Worm (Caenorhabditis elegans): ENCODE results near the gene Y54G2A.45.

Gene Y54G2A.45

ce11 chrIV:2801004-2801403, 4.7 kb upstream of the Y54G2A.45 start (continued):
- TF ChIP-seq ekl-4 (GFP tag; IDR thresholded peaks at IDR 0.05): no peak
- TF ChIP-seq lir-1 (GFP tag; conservative IDR thresholded peaks at IDR 0.05): no peak
- peak in 1 of 2 experiments; percentile 29 for TF ChIP-seq let-607 (tag; optimal IDR thresholded peaks at IDR 0.05)
- TF ChIP-seq tlf-1 (GFP tag; optimal IDR thresholded peaks at IDR 0.05): no peak
- TF ChIP-seq T07F8.4 (tag; optimal IDR thresholded peaks at IDR 0.05): peak; percentile 1
- no peak for TF ChIP-seq bed-1 (GFP tag; IDR thresholded peaks at IDR 0.05)
- TF ChIP-seq B0336.3 (GFP tag; IDR thresholded peaks at IDR 0.05): no peak
- TF ChIP-seq mcd-1 (GFP tag; IDR thresholded peaks at IDR 0.05): peak; percentile 49; the same call in 1 of the 2 replicates
- no peak for TF ChIP-seq snpc-1.1 (tag; optimal IDR thresholded peaks at IDR 0.05; ENCODE audit: insufficient read depth)
- peak; percentile 46 for TF ChIP-seq him-1 (tag; optimal IDR thresholded peaks at IDR 0.05)
- TF ChIP-seq efl-1 (GFP tag; optimal IDR thresholded peaks at IDR 0.05): no peak
- peak; percentile 56 for TF ChIP-seq mxl-1 (tag; optimal IDR thresholded peaks at IDR 0.05)
- no peak for TF ChIP-seq mel-28 (tag; optimal IDR thresholded peaks at IDR 0.05; ENCODE audit: borderline replicate concordance)
- no peak for TF ChIP-seq ceh-91 (GFP tag; IDR thresholded peaks at IDR 0.05)
- TF ChIP-seq Y79H2A.3 (GFP tag; conservative IDR thresholded peaks at IDR 0.05): no peak
- TF ChIP-seq hlh-12 (tag; optimal IDR thresholded peaks at IDR 0.05): no peak
- no peak for TF ChIP-seq hlh-26 (GFP tag; conservative IDR thresholded peaks at IDR 0.05)
- 0 out of 2 replicates have a peak, but pooled peaks have one; percentile 19 for TF ChIP-seq Y53G8AR.9 (GFP tag; conservative IDR thresholded peaks at IDR 0.05)
- no peak for TF ChIP-seq lin-40 (tag; optimal IDR thresholded peaks at IDR 0.05)
- peak; percentile 83 for TF ChIP-seq lin-26 (GFP tag; IDR thresholded peaks at IDR 0.05)
- no peak for TF ChIP-seq lsy-27 (tag; optimal IDR thresholded peaks at IDR 0.05; ENCODE audit: borderline replicate concordance, insufficient read depth)
- no peak for TF ChIP-seq F37B4.10 (GFP tag; IDR thresholded peaks at IDR 0.05)
- TF ChIP-seq nhr-80 (tag; optimal IDR thresholded peaks at IDR 0.05): peak; percentile 23
- no peak for TF ChIP-seq xnd-1 (tag; optimal IDR thresholded peaks at IDR 0.05)
- TF ChIP-seq F22D6.2 (tag; optimal IDR thresholded peaks at IDR 0.05): no peak
- peak; percentile 12 for TF ChIP-seq ZK185.1 (tag; optimal IDR thresholded peaks at IDR 0.05; ENCODE audit: poor library complexity, severe bottlenecking)
- TF ChIP-seq tbx-9 (tag; optimal IDR thresholded peaks at IDR 0.05; ENCODE audit: borderline replicate concordance): no peak
- TF ChIP-seq nhr-90 (tag; optimal IDR thresholded peaks at IDR 0.05): peak; percentile 71
- TF ChIP-seq F57A8.1 (GFP tag; optimal IDR thresholded peaks at IDR 0.05): no peak
- TF ChIP-seq zim-3 (tag; optimal IDR thresholded peaks at IDR 0.05): no peak
- TF ChIP-seq madf-3 (GFP tag; IDR thresholded peaks at IDR 0.05): no peak
- peak; percentile 17 for TF ChIP-seq F52B5.7 (tag; optimal IDR thresholded peaks at IDR 0.05)
- no peak for TF ChIP-seq sdz-38 (tag; optimal IDR thresholded peaks at IDR 0.05)
- no peak for TF ChIP-seq hmg-20 (GFP tag; IDR thresholded peaks at IDR 0.05)
- no peak for TF ChIP-seq repo-1 (tag; optimal IDR thresholded peaks at IDR 0.05)
- peak; percentile 69 for TF ChIP-seq ztf-18 (tag; optimal IDR thresholded peaks at IDR 0.05)
- no peak for TF ChIP-seq cebp-1 (GFP tag; IDR thresholded peaks at IDR 0.05)
- TF ChIP-seq cebp-1 (tag; optimal IDR thresholded peaks at IDR 0.05): peak; percentile 43
- no peak for TF ChIP-seq unc-130 (GFP tag; optimal IDR thresholded peaks at IDR 0.05)
- peak; percentile 27 for TF ChIP-seq hrde-1 (tag; optimal IDR thresholded peaks at IDR 0.05; ENCODE audit: borderline replicate concordance)
- 0 out of 2 replicates have a peak, but pooled peaks have one; percentile 25 for TF ChIP-seq ztf-28 (GFP tag; IDR thresholded peaks at IDR 0.05)
- no peak for TF ChIP-seq nhr-120 (GFP tag; IDR thresholded peaks at IDR 0.05)
- TF ChIP-seq lag-1 (GFP tag; IDR thresholded peaks at IDR 0.05): no peak
- TF ChIP-seq sptf-2 (GFP tag; optimal IDR thresholded peaks at IDR 0.05): no peak
- TF ChIP-seq ztf-6 (GFP tag; IDR thresholded peaks at IDR 0.05): no peak
- TF ChIP-seq aptf-2 (GFP tag; conservative IDR thresholded peaks at IDR 0.05): no peak
- TF ChIP-seq chd-7 (tag; optimal IDR thresholded peaks at IDR 0.05): peak; percentile 35
- TF ChIP-seq C06A6.2 (GFP tag; conservative IDR thresholded peaks at IDR 0.05): no peak
- TF ChIP-seq F33H1.4 (GFP tag; IDR thresholded peaks at IDR 0.05): peak; percentile 38; the same call in 1 of the 2 replicates
